Worm (Caenorhabditis elegans) whole organism, L1 larva: Measurements from ENCODE around the gene chw-1.

ENCODE experiments used
- C34B4.2 ChIP-seq: sonication (generic microtip); optimal IDR thresholded peaks from 2 replicates; lab custom pipeline; 2017; ENCODE audit warnings: mild to moderate bottlenecking, missing genetic modification characterization, missing compliant biosample characterization
- F16B12.6 ChIP-seq: fragments of 150-350 bp; optimal IDR thresholded peaks from 2 replicates; lab custom pipeline; 2014; ENCODE audit warnings: missing biosample characterization, missing genetic modification characterization
- ceh-63 ChIP-seq: fragments of 200-800 bp; sonication (Bioruptor generic); optimal IDR thresholded peaks from 2 replicates; lab custom pipeline; 2018; ENCODE audit warnings: mild to moderate bottlenecking, missing genetic modification characterization, missing compliant biosample characterization
- ceh-82 ChIP-seq, 3 experiments: fragments of 150-350 bp in 1 of 3; sonication (generic microtip) in 2 of 3; optimal IDR thresholded peaks; 2 replicates each; lab custom pipeline; 2014 to 2017; ENCODE audit warnings: missing biosample characterization in 3 of 3, missing genetic modification characterization in 3 of 3
- ceh-88 ChIP-seq: fragments of 200-800 bp; sonication (Bioruptor generic); IDR thresholded peaks from 2 replicates; pipeline ENCODE4 v1.3.6; 2022; ENCODE audit warnings: missing genetic modification characterization, missing compliant biosample characterization
- ceh-90 ChIP-seq: sonication (generic microtip); optimal IDR thresholded peaks from 2 replicates; lab custom pipeline; 2016; ENCODE audit warnings: missing genetic modification characterization, missing compliant biosample characterization
- efl-1 ChIP-seq, 4 experiments: fragments of 150-350 bp; optimal IDR thresholded peaks in 3 of 4; peaks in 1 of 4; 1 replicate in 1 of 4; 2 replicates in 3 of 4; lab custom pipeline; 2014; ENCODE audit warnings: missing biosample characterization in 2 of 4, missing genetic modification characterization in 2 of 4, missing genetic modification reagents in 2 of 4
- elt-2 ChIP-seq: sonication (generic microtip); optimal IDR thresholded peaks from 2 replicates; lab custom pipeline; 2016; ENCODE audit warnings: missing genetic modification characterization, mild to moderate bottlenecking, inconsistent platforms, missing compliant biosample characterization, missing genetic modification reagents
- elt-3 ChIP-seq, 6 experiments: fragments of 150-350 bp in 1 of 6; sonication (generic microtip); optimal IDR thresholded peaks; 2 replicates each; lab custom pipeline; 2017 to 2018; ENCODE audit warnings: missing biosample characterization in 6 of 6, missing genetic modification characterization in 6 of 6, inconsistent platforms in 1 of 6
- fkh-4 ChIP-seq: sonication (generic microtip); optimal IDR thresholded peaks from 2 replicates; lab custom pipeline; 2016; ENCODE audit warnings: missing compliant biosample characterization, missing genetic modification characterization, borderline replicate concordance
- fkh-8 ChIP-seq: sonication (generic microtip); optimal IDR thresholded peaks from 2 replicates; lab custom pipeline; 2016; ENCODE audit warnings: mild to moderate bottlenecking, missing genetic modification characterization, missing compliant biosample characterization
- irx-1 ChIP-seq: sonication (generic microtip); optimal IDR thresholded peaks from 2 replicates; lab custom pipeline; 2016; ENCODE audit warnings: missing genetic modification characterization, missing compliant biosample characterization
- jun-1 ChIP-seq: fragments of 150-350 bp; optimal IDR thresholded peaks from 2 replicates; lab custom pipeline; 2014; ENCODE audit warnings: missing biosample characterization, missing genetic modification reagents, missing genetic modification characterization
- lin-14 ChIP-seq: fragments of 200-800 bp; sonication (Bioruptor generic); optimal IDR thresholded peaks from 2 replicates; lab custom pipeline; 2018; ENCODE audit warnings: mild to moderate bottlenecking, missing genetic modification characterization, moderate library complexity, missing compliant biosample characterization
- lin-35 ChIP-seq, 2 experiments: fragments of 150-350 bp; optimal IDR thresholded peaks; 2 replicates each; lab custom pipeline; 2014; ENCODE audit warnings: missing biosample characterization in 2 of 2, missing genetic modification characterization in 2 of 2, missing genetic modification reagents in 2 of 2
- lin-39 ChIP-seq: fragments of 150-350 bp; optimal IDR thresholded peaks from 2 replicates; lab custom pipeline; 2014; ENCODE audit warnings: missing biosample characterization, missing genetic modification reagents, missing genetic modification characterization
- lsy-2 ChIP-seq, 2 experiments: fragments of 150-350 bp; optimal IDR thresholded peaks; 2 replicates each; lab custom pipeline; 2014; ENCODE audit warnings: missing biosample characterization in 2 of 2, missing genetic modification characterization in 2 of 2
- mab-9 ChIP-seq: fragments of 200-800 bp; sonication (Bioruptor generic); IDR thresholded peaks from 2 replicates; pipeline ENCODE4 v1.3.6; 2022; ENCODE audit warnings: missing genetic modification reagents, missing genetic modification characterization, missing compliant biosample characterization
- mdl-1 ChIP-seq, 2 experiments: fragments of 150-350 bp; optimal IDR thresholded peaks; 2 replicates each; lab custom pipeline; 2014 to 2017; ENCODE audit warnings: missing biosample characterization in 2 of 2, missing genetic modification characterization in 2 of 2, inconsistent platforms in 1 of 2
- mep-1 ChIP-seq: fragments of 150-350 bp; optimal IDR thresholded peaks from 2 replicates; lab custom pipeline; 2014; ENCODE audit warnings: missing biosample characterization, missing genetic modification characterization
- nhr-11 ChIP-seq: fragments of 150-350 bp; optimal IDR thresholded peaks from 2 replicates; lab custom pipeline; 2014; ENCODE audit warnings: missing biosample characterization, missing genetic modification characterization
- nhr-20 ChIP-seq: sonication (generic microtip); optimal IDR thresholded peaks from 2 replicates; lab custom pipeline; 2016; ENCODE audit warnings: mild to moderate bottlenecking, missing genetic modification characterization, missing compliant biosample characterization
- nhr-237 ChIP-seq: fragments of 150-350 bp; optimal IDR thresholded peaks from 2 replicates; lab custom pipeline; 2014; ENCODE audit warnings: missing biosample characterization, missing genetic modification characterization
- nhr-76 ChIP-seq: sonication (generic microtip); optimal IDR thresholded peaks from 2 replicates; lab custom pipeline; 2017; ENCODE audit warnings: missing biosample characterization, missing genetic modification characterization
- nhr-77 ChIP-seq: fragments of 150-350 bp; optimal IDR thresholded peaks from 2 replicates; lab custom pipeline; 2014; ENCODE audit warnings: missing biosample characterization, missing genetic modification characterization
- pax-3 ChIP-seq: fragments of 200-800 bp; sonication (Bioruptor generic); optimal IDR thresholded peaks from 2 replicates; lab custom pipeline; 2018; ENCODE audit warnings: mild to moderate bottlenecking, missing genetic modification characterization, moderate library complexity, missing compliant biosample characterization
- skn-1 ChIP-seq: fragments of 150-350 bp; optimal IDR thresholded peaks from 2 replicates; lab custom pipeline; 2014; ENCODE audit warnings: missing biosample characterization, missing genetic modification characterization
- sptf-1 ChIP-seq: fragments of 150-350 bp; optimal IDR thresholded peaks from 2 replicates; lab custom pipeline; 2014; ENCODE audit warnings: missing biosample characterization, missing genetic modification characterization
- sup-37 ChIP-seq: fragments of 200-800 bp; sonication (Bioruptor generic); optimal IDR thresholded peaks from 2 replicates; lab custom pipeline; 2018; ENCODE audit warnings: mild to moderate bottlenecking, missing genetic modification characterization, missing compliant biosample characterization
- tbx-2 ChIP-seq: sonication (generic microtip); optimal IDR thresholded peaks from 2 replicates; lab custom pipeline; 2016; ENCODE audit warnings: missing genetic modification characterization, missing compliant biosample characterization
- unc-30 ChIP-seq: sonication (generic microtip); optimal IDR thresholded peaks from 2 replicates; lab custom pipeline; 2017; ENCODE audit warnings: missing biosample characterization, missing genetic modification characterization
- unc-86 ChIP-seq: sonication (generic microtip); optimal IDR thresholded peaks from 2 replicates; lab custom pipeline; 2016; ENCODE audit warnings: missing genetic modification characterization, missing compliant biosample characterization
- vab-15 ChIP-seq: sonication (generic microtip); optimal IDR thresholded peaks from 2 replicates; lab custom pipeline; 2017; ENCODE audit warnings: missing genotype, mild to moderate bottlenecking, missing genetic modification characterization, missing compliant biosample characterization
- ztf-4 ChIP-seq: fragments of 150-350 bp; optimal IDR thresholded peaks from 2 replicates; lab custom pipeline; 2014; ENCODE audit warnings: missing biosample characterization, missing genetic modification characterization

chw-1 gene

DNA sequence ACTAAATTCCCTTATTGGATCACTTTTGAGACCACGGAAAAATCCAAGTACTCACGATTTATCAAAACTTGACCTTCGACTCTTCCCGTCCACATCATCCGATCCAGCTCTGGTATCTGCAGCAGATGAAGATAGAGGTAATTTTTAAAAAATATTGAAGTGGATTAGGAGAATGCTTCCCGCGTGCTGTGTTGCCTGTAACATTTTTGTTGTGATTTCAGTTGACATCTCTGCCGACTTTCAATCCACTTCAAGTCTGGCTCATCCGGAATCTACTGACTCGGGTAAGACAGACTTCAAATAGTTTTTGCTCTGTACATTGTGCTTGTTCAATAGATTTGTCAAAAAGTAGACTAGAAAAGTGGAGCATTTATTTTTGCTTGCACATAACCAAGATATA, 13.3 kb downstream of the chw-1 start (continued):
- TF ChIP-seq ceh-90 (no peak), efl-1 (optimal IDR thresholded peaks at IDR 0.05; lab: Kevin White, UChicago) (no peak), efl-1 (GFP tag; optimal IDR thresholded peaks at IDR 0.05 in 1 of 2; lab: Kevin White, UChicago) (no peak)

DNA sequence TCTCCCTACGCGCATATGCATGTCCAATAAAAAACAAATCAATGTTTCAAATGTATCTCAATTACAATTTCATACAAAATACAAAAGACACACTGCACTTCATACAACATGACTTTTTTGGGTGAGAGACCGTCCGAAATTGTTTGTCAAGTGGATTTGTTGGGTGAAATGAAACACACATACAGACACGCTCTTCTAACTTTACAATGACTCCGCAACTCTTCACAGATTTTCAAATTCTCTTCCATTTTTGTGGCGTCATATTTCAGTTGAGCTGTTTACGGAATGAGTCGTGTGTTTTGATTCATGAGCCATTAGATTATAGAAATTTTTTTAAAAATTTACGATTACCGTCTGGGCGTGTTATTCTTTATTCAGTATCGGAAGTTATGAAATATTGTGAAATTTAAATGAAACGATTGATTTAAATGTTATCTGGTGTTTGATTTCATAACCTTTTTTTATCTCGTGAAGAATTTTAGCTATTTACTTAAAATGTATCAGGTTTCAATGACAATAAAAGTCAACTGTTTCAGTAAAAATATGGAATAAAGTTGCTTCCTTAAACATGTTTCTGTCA, 14.9 kb downstream of the chw-1 start:
- TF ChIP-seq ceh-88 (GFP tag; lab: Robert Waterston, UW): 0 out of 2 replicates have a peak, but pooled peaks have one; percentile 22
- TF ChIP-seq jun-1: no peak
- TF ChIP-seq skn-1 (tag; lab: Kevin White, UChicago): peak; percentile 38
- TF ChIP-seq lin-14 (GFP tag; lab: Kevin White, UChicago): peak; percentile 8
- TF ChIP-seq fkh-4 (tag; lab: Kevin White, UChicago): no peak

DNA sequence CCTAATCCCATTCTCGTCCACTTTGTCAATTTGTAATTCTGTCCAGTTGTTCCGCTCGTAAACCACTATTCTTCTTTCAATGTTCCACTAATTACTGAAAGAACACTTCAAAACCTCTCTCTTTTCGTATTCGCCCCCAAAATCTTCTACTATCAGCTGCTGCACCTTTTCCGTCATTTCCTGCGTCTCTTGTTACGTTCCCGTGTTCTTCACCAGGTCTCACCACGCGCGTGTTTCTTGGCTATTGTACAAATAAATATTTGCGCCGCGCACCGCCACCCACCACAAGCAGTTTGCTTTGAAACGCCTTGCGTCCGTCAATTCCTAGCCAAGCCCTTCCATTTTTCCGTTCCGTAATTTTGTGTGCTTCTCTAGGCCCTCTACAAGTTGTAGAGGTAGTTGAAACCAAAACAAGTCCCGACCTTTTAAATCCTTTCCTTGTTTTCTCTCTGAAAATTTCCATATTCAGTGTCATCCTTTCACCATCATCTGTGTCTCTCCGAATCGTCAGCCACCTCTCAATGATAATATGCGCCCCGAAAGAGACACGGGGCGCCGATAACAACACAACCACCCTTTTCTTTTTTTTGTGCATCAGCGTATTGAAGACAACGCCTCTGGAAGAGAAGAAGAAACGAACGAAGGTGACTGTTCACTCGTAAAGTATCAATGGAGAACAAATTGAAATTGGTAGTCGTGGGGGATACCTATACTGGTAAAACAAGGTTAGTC, 16.2 kb downstream of the chw-1 start, which contains the start of the genes crp-1 and Y32F6B.9:
TSS of gene crp-1 (plus strand) at position 468 of the 732 bp plus-strand sequence.
TSS of gene Y32F6B.9 (plus strand) at position 603 of the 732 bp plus-strand sequence.
- TF ChIP-seq mep-1 (tag; lab: Kevin White, UChicago) (no peak), nhr-11 (tag; lab: Kevin White, UChicago) (no peak), lin-39 (tag; lab: Kevin White, UChicago) (no peak), C34B4.2 (no peak), elt-3 (tag; optimal IDR thresholded peaks at IDR 0.05; lab: Kevin White, UChicago) (no peak), F16B12.6 (tag; lab: Kevin White, UChicago) (no peak), mab-9 (GFP tag; lab: Robert Waterston, UW) (no peak), nhr-76 (no peak), fkh-8 (tag; lab: Kevin White, UChicago) (no peak), unc-30 (tag; lab: Kevin White, UChicago) (no peak), nhr-77 (tag; lab: Kevin White, UChicago) (no peak), lsy-2 (tag; optimal IDR thresholded peaks at IDR 0.05; lab: Kevin White, UChicago) (no peak), pax-3 (tag; lab: Kevin White, UChicago) (no peak), ceh-63 (GFP tag; lab: Kevin White, UChicago) (no peak), ceh-90 (no peak), tbx-2 (tag; lab: Kevin White, UChicago) (no peak), sptf-1 (tag; lab: Kevin White, UChicago) (no peak), ztf-4 (no peak), ceh-82 (tag; optimal IDR thresholded peaks at IDR 0.05; lab: Kevin White, UChicago) (no peak)

DNA sequence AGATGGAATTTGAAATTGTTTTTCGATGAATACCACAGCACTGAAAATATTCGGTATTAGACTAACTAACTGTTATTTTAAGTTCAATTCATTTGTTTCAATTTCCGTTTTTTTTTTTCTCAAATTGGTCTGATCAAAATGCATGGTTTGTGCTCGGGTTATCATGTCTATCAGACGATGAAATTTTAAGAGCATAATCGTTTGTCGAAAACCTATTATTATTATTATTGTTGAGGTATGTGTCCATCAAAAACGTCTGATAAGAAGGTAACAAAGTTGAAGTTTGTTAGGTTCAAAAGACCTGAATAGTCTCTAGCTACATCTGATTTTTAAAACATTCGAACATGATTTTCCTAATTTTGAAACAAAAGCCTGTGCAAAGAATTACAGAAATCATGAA, 21.9 kb downstream of the chw-1 start:
- TF ChIP-seq ztf-4 (no peak), vab-15 (tag; lab: Kevin White, UChicago) (no peak), nhr-20 (no peak), irx-1 (tag; lab: Kevin White, UChicago) (no peak), lin-35 (GFP tag; optimal IDR thresholded peaks at IDR 0.05; lab: Kevin White, UChicago) (peak in 1 of 2 experiments; percentile 18), sup-37 (GFP tag; lab: Kevin White, UChicago) (no peak), pax-3 (tag; lab: Kevin White, UChicago) (no peak), ceh-90 (no peak), nhr-237 (tag; lab: Kevin White, UChicago) (no peak), mdl-1 (tag; optimal IDR thresholded peaks at IDR 0.05; lab: Kevin White, UChicago) (no peak), unc-86 (no peak), elt-2 (tag; lab: Kevin White, UChicago) (peak; percentile 63), efl-1 (optimal IDR thresholded peaks at IDR 0.05; lab: Kevin White, UChicago) (no peak), efl-1 (GFP tag; optimal IDR thresholded peaks at IDR 0.05 in 1 of 2; lab: Kevin White, UChicago) (peak in 1 of 2 experiments; percentile 57)
